Worm (Caenorhabditis elegans) whole organism, early embryonic: Measurements from ENCODE around the gene enu-3.2.

ENCODE experiments used
- B0310.2 ChIP-seq: sonication (generic microtip); optimal IDR thresholded peaks from 2 replicates; lab custom pipeline; 2016; ENCODE audit warnings: mild to moderate bottlenecking, missing genetic modification characterization, missing compliant biosample characterization
- aly-1 ChIP-seq: sonication (generic microtip); optimal IDR thresholded peaks from 2 replicates; lab custom pipeline; 2016; ENCODE audit warnings: missing genetic modification characterization, missing compliant biosample characterization
- ama-1 ChIP-seq: fragments of 150-350 bp; optimal IDR thresholded peaks from 2 replicates; lab custom pipeline; 2014
- ceh-36 ChIP-seq: sonication (generic microtip); optimal IDR thresholded peaks from 2 replicates; lab custom pipeline; 2016; ENCODE audit warnings: missing genetic modification characterization, inconsistent platforms, missing compliant biosample characterization
- ets-7 ChIP-seq: sonication (generic microtip); optimal IDR thresholded peaks from 2 replicates; lab custom pipeline; 2016; ENCODE audit warnings: missing genotype, missing genetic modification characterization, missing compliant biosample characterization
- flt-1 ChIP-seq: fragments of 200-800 bp; sonication (Bioruptor generic); IDR thresholded peaks from 2 replicates; pipeline ENCODE4 v1.3.6; 2022; ENCODE audit warnings: missing genetic modification characterization, missing compliant biosample characterization
- hmbx-1 ChIP-seq: sonication (generic microtip); optimal IDR thresholded peaks from 2 replicates; lab custom pipeline; 2016; ENCODE audit warnings: mild to moderate bottlenecking, missing genetic modification characterization, missing compliant biosample characterization
- hmg-4 ChIP-seq: fragments of 200-800 bp; sonication (Bioruptor generic); optimal IDR thresholded peaks from 2 replicates; lab custom pipeline; 2018; ENCODE audit warnings: mild to moderate bottlenecking, missing genetic modification characterization, missing compliant biosample characterization
- hnd-1 ChIP-seq: sonication (generic microtip); optimal IDR thresholded peaks from 2 replicates; lab custom pipeline; 2016; ENCODE audit warnings: missing genetic modification characterization, missing compliant biosample characterization
- pes-1 ChIP-seq: fragments of 200-800 bp; sonication (Bioruptor generic); IDR thresholded peaks from 2 replicates; pipeline ENCODE4 v1.3.6; 2022; ENCODE audit warnings: missing genetic modification reagents, missing genetic modification characterization, missing compliant biosample characterization
- scrt-1 ChIP-seq: fragments of 200-800 bp; sonication (Bioruptor generic); IDR thresholded peaks from 2 replicates; pipeline ENCODE4 v1.3.6; 2022; ENCODE audit warnings: missing genetic modification characterization, missing compliant biosample characterization
- sea-1 ChIP-seq: fragments of 200-800 bp; sonication (Bioruptor generic); conservative IDR thresholded peaks from 2 replicates; pipeline ENCODE4 v1.3.6; 2022; ENCODE audit warnings: missing genetic modification characterization, missing compliant biosample characterization
- tbx-11 ChIP-seq: fragments of 200-800 bp; sonication (Bioruptor generic); IDR thresholded peaks from 2 replicates; pipeline ENCODE4 v1.3.6; 2022; ENCODE audit warnings: missing genetic modification characterization, missing compliant biosample characterization
- tbx-37 ChIP-seq: fragments of 200-800 bp; sonication (Bioruptor generic); conservative IDR thresholded peaks from 2 replicates; pipeline ENCODE4 v1.3.6; 2022; ENCODE audit warnings: missing genetic modification reagents, missing genetic modification characterization, missing compliant biosample characterization

ce11 chrIII:4734056-4734455, 51.0 kb downstream of the enu-3.2 start, which contains the start of gene F17C8.9:
- no peak for TF ChIP-seq flt-1 (GFP tag; lab: Robert Waterston, UW)
- TF ChIP-seq aly-1 (tag; lab: Kevin White, UChicago), result no peak
- TF ChIP-seq scrt-1, result no peak
- no peak for TF ChIP-seq hmg-4
- no peak for TF ChIP-seq tbx-37 (GFP tag; lab: Robert Waterston, UW)
- TF ChIP-seq hnd-1 (tag; lab: Kevin White, UChicago), result no peak
- no peak for TF ChIP-seq hmbx-1 (tag; lab: Kevin White, UChicago)
- no peak for TF ChIP-seq tbx-11 (GFP tag; lab: Robert Waterston, UW)
- TF ChIP-seq ama-1 (lab: Kevin White, UChicago), result no peak
- no peak for TF ChIP-seq ets-7 (tag; lab: Kevin White, UChicago)
- no peak for TF ChIP-seq pes-1 (GFP tag; lab: Robert Waterston, UW)
- no peak for TF ChIP-seq B0310.2 (tag; lab: Kevin White, UChicago)
- no peak for TF ChIP-seq sea-1
- no peak for TF ChIP-seq ceh-36 (tag; lab: Kevin White, UChicago)
